Worm (Caenorhabditis elegans) whole organism, late embryonic: ENCODE data around the gene C08F1.6.
"Not testable (repeated sequence)": the region's sequence is repeated elsewhere in the genome, so short reads cannot be mapped to it uniquely, and the experiment has no call there.

Source experiments
- C38D4.7 ChIP-seq: fragments of 200-800 bp; sonication (Bioruptor generic); optimal IDR thresholded peaks from 2 replicates; lab custom pipeline; 2018; ENCODE audit warnings: mild to moderate bottlenecking, missing genetic modification characterization, moderate library complexity, missing compliant biosample characterization
- K02D7.2 ChIP-seq: sonication (generic microtip); optimal IDR thresholded peaks from 2 replicates; lab custom pipeline; 2017; ENCODE audit warnings: mild to moderate bottlenecking, missing genetic modification characterization, missing compliant biosample characterization
- Y22D7AL.16 ChIP-seq: sonication (generic microtip); optimal IDR thresholded peaks from 2 replicates; lab custom pipeline; 2016; ENCODE audit warnings: missing genetic modification characterization, missing compliant biosample characterization
- ahr-1 ChIP-seq: sonication (generic microtip); optimal IDR thresholded peaks from 2 replicates; lab custom pipeline; 2016; ENCODE audit warnings: missing genetic modification characterization, missing compliant biosample characterization
- ama-1 ChIP-seq: fragments of 150-350 bp; optimal IDR thresholded peaks from 2 replicates; lab custom pipeline; 2014
- ceh-14 ChIP-seq: sonication (generic microtip); optimal IDR thresholded peaks from 2 replicates; lab custom pipeline; 2016; ENCODE audit warnings: missing genotype, missing genetic modification characterization, missing compliant biosample characterization
- ceh-19 ChIP-seq: fragments of 200-800 bp; sonication (Bioruptor generic); optimal IDR thresholded peaks from 2 replicates; lab custom pipeline; 2018; ENCODE audit warnings: mild to moderate bottlenecking, missing genetic modification characterization, missing compliant biosample characterization
- ceh-22 ChIP-seq: sonication (generic microtip); optimal IDR thresholded peaks from 2 replicates; lab custom pipeline; 2017; ENCODE audit warnings: missing biosample characterization, missing genetic modification characterization
- ceh-24 ChIP-seq: sonication (generic microtip); optimal IDR thresholded peaks from 2 replicates; lab custom pipeline; 2016; ENCODE audit warnings: mild to moderate bottlenecking, missing genetic modification characterization, missing compliant biosample characterization
- ceh-34 ChIP-seq: sonication (generic microtip); optimal IDR thresholded peaks from 2 replicates; lab custom pipeline; 2016; ENCODE audit warnings: mild to moderate bottlenecking, missing genetic modification characterization, missing compliant biosample characterization
- ceh-48 ChIP-seq: sonication (generic microtip); optimal IDR thresholded peaks from 2 replicates; lab custom pipeline; 2016; ENCODE audit warnings: missing genetic modification characterization, inconsistent platforms, missing compliant biosample characterization
- che-1 ChIP-seq: sonication (generic microtip); optimal IDR thresholded peaks from 2 replicates; lab custom pipeline; 2016; ENCODE audit warnings: mild to moderate bottlenecking, missing genetic modification characterization, missing compliant biosample characterization
- dve-1 ChIP-seq: sonication (generic microtip); optimal IDR thresholded peaks from 2 replicates; lab custom pipeline; 2017; ENCODE audit warnings: antibody characterized with exemption, mild to moderate bottlenecking, missing genetic modification characterization, missing compliant biosample characterization
- elt-4 ChIP-seq: sonication (generic microtip); optimal IDR thresholded peaks from 2 replicates; lab custom pipeline; 2016; ENCODE audit warnings: missing genetic modification characterization, missing compliant biosample characterization
- ets-4 ChIP-seq: sonication (generic microtip); optimal IDR thresholded peaks from 2 replicates; lab custom pipeline; 2016; ENCODE audit warnings: missing genetic modification characterization, missing compliant biosample characterization
- eyg-1 ChIP-seq: sonication (generic microtip); optimal IDR thresholded peaks from 2 replicates; lab custom pipeline; 2016; ENCODE audit warnings: missing genotype, missing genetic modification characterization, missing compliant biosample characterization
- fkh-6 ChIP-seq: sonication (generic microtip); optimal IDR thresholded peaks from 2 replicates; lab custom pipeline; 2016; ENCODE audit warnings: missing genetic modification characterization, missing compliant biosample characterization
- hlh-30 ChIP-seq: sonication (generic microtip); optimal IDR thresholded peaks from 2 replicates; lab custom pipeline; 2017; ENCODE audit warnings: antibody characterized with exemption, missing genetic modification characterization, missing compliant biosample characterization; ENCODE audit not compliant: insufficient read depth
- hlh-6 ChIP-seq: sonication (generic microtip); optimal IDR thresholded peaks from 2 replicates; lab custom pipeline; 2016; ENCODE audit warnings: missing genotype, missing genetic modification characterization, missing compliant biosample characterization
- lin-11 ChIP-seq: fragments of 200-800 bp; sonication (Bioruptor generic); optimal IDR thresholded peaks from 2 replicates; lab custom pipeline; 2018; ENCODE audit warnings: mild to moderate bottlenecking, missing genetic modification characterization, missing compliant biosample characterization
- madf-2 ChIP-seq: sonication (generic microtip); optimal IDR thresholded peaks from 2 replicates; lab custom pipeline; 2017; ENCODE audit warnings: missing genetic modification characterization, missing compliant biosample characterization
- mec-3 ChIP-seq: sonication (generic microtip); optimal IDR thresholded peaks from 2 replicates; lab custom pipeline; 2016; ENCODE audit warnings: borderline replicate concordance, missing genetic modification characterization, missing compliant biosample characterization
- nfya-1 ChIP-seq: sonication (generic microtip); optimal IDR thresholded peaks from 2 replicates; lab custom pipeline; 2017; ENCODE audit warnings: missing genetic modification characterization, mild to moderate bottlenecking, missing compliant biosample characterization, antibody characterized with exemption, moderate library complexity
- nhr-232 ChIP-seq: sonication (generic microtip); optimal IDR thresholded peaks from 2 replicates; lab custom pipeline; 2016; ENCODE audit warnings: missing genetic modification characterization, missing compliant biosample characterization
- npax-4 ChIP-seq: sonication (generic microtip); optimal IDR thresholded peaks from 2 replicates; lab custom pipeline; 2016; ENCODE audit warnings: missing genetic modification characterization, missing compliant biosample characterization
- pat-9 ChIP-seq: fragments of 200-800 bp; sonication (Bioruptor generic); optimal IDR thresholded peaks from 2 replicates; lab custom pipeline; 2018; ENCODE audit warnings: mild to moderate bottlenecking, missing genetic modification characterization, moderate library complexity, missing compliant biosample characterization
- pax-1 ChIP-seq: fragments of 150-350 bp; optimal IDR thresholded peaks from 2 replicates; lab custom pipeline; 2014; ENCODE audit warnings: missing biosample characterization, missing genetic modification characterization
- pha-4 ChIP-seq: fragments of 150-350 bp; optimal IDR thresholded peaks from 2 replicates; lab custom pipeline; 2018; ENCODE audit warnings: missing biosample characterization, missing genetic modification reagents, missing genetic modification characterization
- pqm-1 ChIP-seq: sonication (generic microtip); optimal IDR thresholded peaks from 2 replicates; lab custom pipeline; 2016; ENCODE audit warnings: missing genetic modification characterization, missing compliant biosample characterization
- ref-2 ChIP-seq: sonication (generic microtip); optimal IDR thresholded peaks from 2 replicates; lab custom pipeline; 2016; ENCODE audit warnings: missing genetic modification characterization, missing compliant biosample characterization
- sox-2 ChIP-seq: fragments of 200-800 bp; sonication (Bioruptor generic); IDR thresholded peaks from 2 replicates; pipeline ENCODE4 v1.3.6; 2022; ENCODE audit warnings: missing genetic modification reagents, missing genetic modification characterization, missing compliant biosample characterization
- sox-4 ChIP-seq: sonication (generic microtip); optimal IDR thresholded peaks from 2 replicates; lab custom pipeline; 2017; ENCODE audit warnings: mild to moderate bottlenecking, missing genetic modification characterization, inconsistent platforms, missing compliant biosample characterization
- tbx-2 ChIP-seq: sonication (generic microtip); optimal IDR thresholded peaks from 2 replicates; lab custom pipeline; 2016; ENCODE audit warnings: missing genetic modification characterization, missing compliant biosample characterization
- ttx-3 ChIP-seq: sonication (generic microtip); optimal IDR thresholded peaks from 2 replicates; lab custom pipeline; 2016; ENCODE audit warnings: missing genetic modification reagents, missing genetic modification characterization, missing compliant biosample characterization
- unc-42 ChIP-seq: sonication (generic microtip); optimal IDR thresholded peaks from 2 replicates; lab custom pipeline; 2016; ENCODE audit warnings: missing genotype, missing genetic modification characterization, missing compliant biosample characterization
- zip-5 ChIP-seq: sonication (generic microtip); optimal IDR thresholded peaks from 2 replicates; lab custom pipeline; 2016; ENCODE audit warnings: missing genetic modification characterization, missing compliant biosample characterization
- ztf-16 ChIP-seq: sonication (generic microtip); optimal IDR thresholded peaks from 2 replicates; lab custom pipeline; 2017; ENCODE audit warnings: missing genetic modification characterization, missing compliant biosample characterization

The C08F1.6 gene

DNA sequence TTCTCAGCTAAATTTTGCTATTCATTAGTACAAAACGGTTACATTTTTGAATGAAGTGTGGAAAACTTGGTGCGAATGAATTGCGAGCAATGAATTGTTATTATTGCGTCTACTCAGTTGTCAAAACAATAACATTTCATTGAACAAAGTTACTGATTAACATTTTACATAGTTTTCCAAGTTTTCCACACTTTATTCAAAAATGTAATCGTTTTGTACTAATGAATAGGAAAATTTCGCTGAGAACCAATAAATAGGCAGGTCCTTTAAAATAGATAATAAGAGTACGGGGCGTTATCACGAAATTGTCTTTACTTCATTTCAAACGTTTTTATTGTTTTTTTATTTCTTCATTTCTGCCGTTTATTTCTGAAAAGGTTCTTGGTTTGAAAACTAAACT lies 5.5 kb downstream of the C08F1.6 start, which contains the start of gene math-4:
Gene math-4, minus strand, starts transcription at position 101 of the 400 bp plus-strand sequence.
- TF ChIP-seq hlh-6 (tag; lab: Kevin White, UChicago) = no peak
- no peak for TF ChIP-seq sox-4 (tag; lab: Kevin White, UChicago)
- TF ChIP-seq eyg-1 (tag; lab: Kevin White, UChicago) = no peak
- TF ChIP-seq madf-2 (tag; lab: Kevin White, UChicago) = no peak
- no peak for TF ChIP-seq che-1 (tag; lab: Kevin White, UChicago)
- TF ChIP-seq ceh-34 (tag; lab: Kevin White, UChicago) = no peak
- no peak for TF ChIP-seq sox-2 (GFP tag; lab: Robert Waterston, UW)
- TF ChIP-seq elt-4 (tag; lab: Kevin White, UChicago) = no peak
- TF ChIP-seq unc-42 (tag; lab: Kevin White, UChicago) = no peak
- TF ChIP-seq zip-5 (tag; lab: Kevin White, UChicago) = no peak
- no peak for TF ChIP-seq hlh-30 (tag; lab: Kevin White, UChicago)
- no peak for TF ChIP-seq ceh-48 (tag; lab: Kevin White, UChicago)
- TF ChIP-seq fkh-6 (tag; lab: Kevin White, UChicago) = no peak
- TF ChIP-seq pha-4 (tag; lab: Kevin White, UChicago) = no peak
- TF ChIP-seq K02D7.2 = no peak
- no peak for TF ChIP-seq dve-1

DNA sequence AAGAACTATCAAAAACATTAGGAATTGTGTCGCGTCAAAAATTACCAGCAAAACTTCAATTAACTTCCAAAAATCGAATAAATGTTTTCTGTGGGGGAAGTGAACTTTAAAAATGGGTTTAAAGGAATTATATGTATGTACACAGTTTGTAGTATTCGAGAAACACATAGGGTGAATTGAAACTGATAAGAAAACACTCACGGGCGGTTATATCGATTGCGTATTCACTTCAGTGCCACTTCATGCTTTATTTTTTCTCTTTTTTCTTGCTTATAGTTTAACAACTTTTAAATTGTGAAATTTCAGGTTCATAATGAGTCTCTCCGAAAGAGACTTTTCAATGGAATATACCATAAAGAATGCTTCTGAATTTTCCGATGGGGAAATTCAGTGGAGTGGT lies 12.8 kb downstream of the C08F1.6 start, which contains the start of gene F36H5.14:
Gene F36H5.14, plus strand, starts transcription at position 301 of the 400 bp plus-strand sequence.
- not testable (repeated sequence) for TF ChIP-seq pax-1, ceh-22, ztf-16 (tag; lab: Kevin White, UChicago)

DNA sequence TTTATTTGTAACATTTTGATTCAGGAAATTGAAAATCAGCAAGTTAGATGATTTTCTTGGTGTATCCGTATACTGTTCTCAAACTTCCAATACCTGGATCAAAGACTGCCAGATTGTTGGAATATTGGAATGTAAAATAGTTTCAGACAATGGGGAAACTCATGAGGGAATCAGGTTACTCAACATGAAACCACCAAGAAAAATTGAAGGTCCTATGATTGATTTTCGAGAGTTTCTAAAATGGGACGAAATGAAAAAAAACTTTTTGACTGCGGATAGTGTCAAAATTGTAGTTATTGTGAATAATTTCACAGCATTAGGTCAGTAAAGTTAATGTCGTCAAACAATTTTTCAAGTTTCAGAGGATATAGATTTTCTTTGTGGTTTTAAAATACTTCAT lies 16.2 kb downstream of the C08F1.6 start, which contains the start of gene math-3:
Gene math-3, plus strand, starts transcription at position 301 of the 400 bp plus-strand sequence.
- TF ChIP-seq C38D4.7 (GFP tag; lab: Kevin White, UChicago) (no peak), ttx-3 (tag; lab: Kevin White, UChicago) (no peak), sox-2 (GFP tag; lab: Robert Waterston, UW) (no peak), tbx-2 (no peak), dve-1 (no peak), ceh-19 (GFP tag; lab: Kevin White, UChicago) (no peak), ref-2 (tag; lab: Kevin White, UChicago) (no peak)

DNA sequence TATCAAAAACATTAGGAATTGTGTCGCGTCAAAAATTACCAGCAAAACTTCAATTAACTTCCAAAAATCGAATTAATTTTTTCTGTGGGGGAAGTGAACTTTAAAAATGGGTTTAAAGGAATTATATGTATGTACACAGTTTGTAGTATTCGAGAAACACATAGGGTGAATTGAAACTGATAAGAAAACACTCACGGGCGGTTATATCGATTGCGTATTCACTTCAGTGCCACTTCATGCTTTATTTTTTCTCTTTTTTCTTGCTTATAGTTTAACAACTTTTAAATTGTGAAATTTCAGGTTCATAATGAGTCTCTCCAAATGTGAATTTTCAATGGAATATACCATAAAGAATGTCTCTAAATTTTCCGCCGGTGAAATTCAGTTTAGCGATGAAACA lies 16.6 kb downstream of the C08F1.6 start, which contains the start of gene math-26:
Gene math-26, plus strand, starts transcription at position 301 of the 400 bp plus-strand sequence.
- not testable (repeated sequence) for TF ChIP-seq hlh-6 (tag; lab: Kevin White, UChicago); sox-4 (tag; lab: Kevin White, UChicago); nfya-1

DNA sequence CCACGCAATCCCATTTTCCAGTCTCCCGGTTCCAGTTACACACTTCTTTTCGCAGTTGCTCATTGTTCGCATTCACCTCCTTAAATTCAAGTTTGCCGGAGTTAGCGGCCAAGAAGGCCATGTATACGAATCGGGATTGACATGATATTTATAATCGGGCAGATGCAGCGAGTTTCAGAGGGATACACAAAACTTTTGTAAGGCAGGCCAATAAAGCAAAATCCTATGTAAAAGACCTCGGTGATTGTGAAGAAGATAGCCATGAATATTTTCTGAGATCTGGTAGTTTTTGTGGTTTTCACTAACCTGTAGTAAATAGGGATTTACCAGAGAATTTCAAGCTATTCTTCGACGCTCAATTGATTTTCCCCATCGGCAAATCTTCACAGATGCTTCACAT lies 21.3 kb downstream of the C08F1.6 start:
- TF ChIP-seq ref-2 (tag; lab: Kevin White, UChicago) (no peak), ztf-16 (tag; lab: Kevin White, UChicago) (no peak), pqm-1 (tag; lab: Kevin White, UChicago) (no peak), ahr-1 (tag; lab: Kevin White, UChicago) (no peak), ceh-22 (tag; lab: Kevin White, UChicago) (no peak), pat-9 (tag; lab: Kevin White, UChicago) (no peak), ama-1 (lab: Kevin White, UChicago) (no peak), zip-5 (tag; lab: Kevin White, UChicago) (no peak), npax-4 (tag; lab: Kevin White, UChicago) (no peak), mec-3 (tag; lab: Kevin White, UChicago) (no peak), ceh-24 (tag; lab: Kevin White, UChicago) (no peak), C38D4.7 (GFP tag; lab: Kevin White, UChicago) (no peak), ttx-3 (tag; lab: Kevin White, UChicago) (no peak), ceh-14 (tag; lab: Kevin White, UChicago) (no peak), ets-4 (tag; lab: Kevin White, UChicago) (no peak), Y22D7AL.16 (tag; lab: Kevin White, UChicago) (no peak), lin-11 (tag; lab: Kevin White, UChicago) (no peak), nhr-232 (tag; lab: Kevin White, UChicago) (no peak)
